Worm (Caenorhabditis elegans) whole organism, L3 larva: Measurements from ENCODE around the gene ham-3.

Experiments used
- R02D3.7 ChIP-seq: fragments of 150-350 bp; optimal IDR thresholded peaks from 2 replicates; lab custom pipeline; 2014; ENCODE audit warnings: missing biosample characterization, missing genetic modification characterization
- ZK546.5 ChIP-seq: sonication (generic microtip); optimal IDR thresholded peaks from 2 replicates; lab custom pipeline; 2017; ENCODE audit warnings: missing biosample characterization, missing genetic modification characterization
- aly-2 ChIP-seq: fragments of 150-350 bp; optimal IDR thresholded peaks from 2 replicates; lab custom pipeline; 2014; ENCODE audit warnings: missing biosample characterization, missing genetic modification characterization
- ama-1 ChIP-seq: fragments of 150-350 bp; optimal IDR thresholded peaks from 2 replicates; lab custom pipeline; 2018
- ceh-16 ChIP-seq: sonication (generic microtip); optimal IDR thresholded peaks from 2 replicates; lab custom pipeline; 2017; ENCODE audit warnings: missing biosample characterization, missing genetic modification characterization
- ceh-28 ChIP-seq: fragments of 150-350 bp; optimal IDR thresholded peaks from 2 replicates; lab custom pipeline; 2014; ENCODE audit warnings: missing biosample characterization, missing genetic modification reagents, missing genetic modification characterization
- ceh-82 ChIP-seq: fragments of 150-350 bp; optimal IDR thresholded peaks from 2 replicates; lab custom pipeline; 2014; ENCODE audit warnings: missing biosample characterization, missing genetic modification characterization
- egl-27 ChIP-seq: sonication (generic microtip); optimal IDR thresholded peaks from 4 replicates; lab custom pipeline; 2017; ENCODE audit warnings: missing biosample characterization, missing genetic modification reagents, missing genetic modification characterization
- egl-5 ChIP-seq: fragments of 150-350 bp; optimal IDR thresholded peaks from 2 replicates; lab custom pipeline; 2017; ENCODE audit warnings: missing biosample characterization, missing genetic modification reagents, missing genetic modification characterization, inconsistent platforms
- elt-2 ChIP-seq: sonication (generic microtip); optimal IDR thresholded peaks from 2 replicates; lab custom pipeline; 2016; ENCODE audit warnings: missing genetic modification reagents, mild to moderate bottlenecking, missing genetic modification characterization, missing compliant biosample characterization
- elt-3 ChIP-seq, 3 experiments: fragments of 150-350 bp in 1 of 3; sonication (generic microtip) in 2 of 3; optimal IDR thresholded peaks; 2 replicates in 2 of 3; 4 replicates in 1 of 3; lab custom pipeline; 2014 to 2017; ENCODE audit warnings: missing biosample characterization in 3 of 3, missing genetic modification characterization in 3 of 3
- fkh-10 ChIP-seq: sonication (generic microtip); optimal IDR thresholded peaks from 2 replicates; lab custom pipeline; 2017; ENCODE audit warnings: missing biosample characterization, missing genetic modification reagents, missing genetic modification characterization
- fkh-2 ChIP-seq: fragments of 150-350 bp; optimal IDR thresholded peaks from 2 replicates; lab custom pipeline; 2014; ENCODE audit warnings: missing biosample characterization, missing genetic modification reagents, missing genetic modification characterization
- fos-1 ChIP-seq: fragments of 150-350 bp; optimal IDR thresholded peaks from 2 replicates; lab custom pipeline; 2014; ENCODE audit warnings: missing biosample characterization, missing genetic modification characterization
- hmg-11 ChIP-seq: sonication (generic microtip); optimal IDR thresholded peaks from 2 replicates; lab custom pipeline; 2016; ENCODE audit warnings: missing genetic modification characterization, missing compliant biosample characterization
- jun-1 ChIP-seq: fragments of 150-350 bp; optimal IDR thresholded peaks from 2 replicates; lab custom pipeline; 2014; ENCODE audit warnings: missing biosample characterization, missing genetic modification reagents, missing genetic modification characterization
- lin-39 ChIP-seq: fragments of 150-350 bp; optimal IDR thresholded peaks from 2 replicates; lab custom pipeline; 2018; ENCODE audit warnings: missing biosample characterization, missing genetic modification reagents, missing genetic modification characterization
- mml-1 ChIP-seq: fragments of 150-350 bp; sonication (generic microtip); optimal IDR thresholded peaks from 3 replicates; lab custom pipeline; 2014; ENCODE audit warnings: missing biosample characterization, missing genetic modification characterization
- nfya-1 ChIP-seq: sonication (generic microtip); optimal IDR thresholded peaks from 2 replicates; lab custom pipeline; 2017; ENCODE audit warnings: missing genetic modification characterization, mild to moderate bottlenecking, missing compliant biosample characterization, antibody characterized with exemption, moderate library complexity; ENCODE audit not compliant: insufficient read depth
- nhr-11 ChIP-seq: fragments of 150-350 bp; optimal IDR thresholded peaks from 2 replicates; lab custom pipeline; 2014; ENCODE audit warnings: missing biosample characterization, missing genetic modification characterization
- nhr-23 ChIP-seq: fragments of 150-350 bp; optimal IDR thresholded peaks from 2 replicates; lab custom pipeline; 2014; ENCODE audit warnings: missing biosample characterization, missing genetic modification reagents, missing genetic modification characterization
- nhr-237 ChIP-seq: fragments of 150-350 bp; optimal IDR thresholded peaks from 2 replicates; lab custom pipeline; 2014; ENCODE audit warnings: missing biosample characterization, missing genetic modification characterization
- nhr-28 ChIP-seq: fragments of 150-350 bp; optimal IDR thresholded peaks from 2 replicates; lab custom pipeline; 2014; ENCODE audit warnings: missing biosample characterization, missing genetic modification characterization
- nhr-43 ChIP-seq: sonication (generic microtip); optimal IDR thresholded peaks from 2 replicates; lab custom pipeline; 2016; ENCODE audit warnings: mild to moderate bottlenecking, missing genetic modification characterization, missing compliant biosample characterization; ENCODE audit not compliant: poor library complexity, severe bottlenecking
- nhr-67 ChIP-seq: fragments of 150-350 bp; optimal IDR thresholded peaks from 2 replicates; lab custom pipeline; 2014; ENCODE audit warnings: missing biosample characterization, missing genetic modification characterization
- nhr-76 ChIP-seq: fragments of 150-350 bp; sonication (generic microtip); optimal IDR thresholded peaks from 5 replicates; lab custom pipeline; 2014; ENCODE audit warnings: missing biosample characterization, missing genetic modification characterization
- nhr-77 ChIP-seq: fragments of 150-350 bp; optimal IDR thresholded peaks from 2 replicates; lab custom pipeline; 2014; ENCODE audit warnings: missing biosample characterization, missing genetic modification characterization
- pqm-1 ChIP-seq: fragments of 150-350 bp; optimal IDR thresholded peaks from 2 replicates; lab custom pipeline; 2017; ENCODE audit warnings: missing biosample characterization, missing genetic modification characterization, inconsistent platforms
- sea-2 ChIP-seq: fragments of 150-350 bp; sonication (generic microtip); optimal IDR thresholded peaks from 4 replicates; lab custom pipeline; 2014; ENCODE audit warnings: missing biosample characterization, missing genetic modification reagents, missing genetic modification characterization
- snpc-4 ChIP-seq: fragments of 150-350 bp; optimal IDR thresholded peaks from 2 replicates; lab custom pipeline; 2014; ENCODE audit warnings: missing biosample characterization, missing genetic modification characterization
- tbx-2 ChIP-seq: sonication (generic microtip); optimal IDR thresholded peaks from 2 replicates; lab custom pipeline; 2016; ENCODE audit warnings: mild to moderate bottlenecking, missing genetic modification characterization, missing compliant biosample characterization
- unc-39 ChIP-seq: sonication (generic microtip); optimal IDR thresholded peaks from 4 replicates; lab custom pipeline; 2017; ENCODE audit warnings: missing biosample characterization, missing genetic modification characterization
- unc-62 ChIP-seq: fragments of 150-350 bp; sonication (generic microtip); optimal IDR thresholded peaks from 4 replicates; lab custom pipeline; 2014; ENCODE audit warnings: missing biosample characterization, missing genetic modification reagents, missing genetic modification characterization
- zag-1 ChIP-seq: fragments of 150-350 bp; optimal IDR thresholded peaks from 2 replicates; lab custom pipeline; 2014; ENCODE audit warnings: missing biosample characterization, missing genetic modification characterization
- ztf-11 ChIP-seq: fragments of 150-350 bp; optimal IDR thresholded peaks from 2 replicates; lab custom pipeline; 2014; ENCODE audit warnings: missing biosample characterization, missing genetic modification characterization
- ztf-4 ChIP-seq: fragments of 150-350 bp; optimal IDR thresholded peaks from 2 replicates; lab custom pipeline; 2014; ENCODE audit warnings: missing biosample characterization, missing genetic modification characterization

Gene ham-3

ce11 chrIII:10140732-10141131 lies 20.2 kb downstream of the ham-3 start, which contains the start of gene K08E5.6:
Gene K08E5.6, plus strand, starts transcription at chrIII:10141032.
- TF ChIP-seq nhr-76 (tag; lab: Kevin White, UChicago) = no peak
- no peak for TF ChIP-seq zag-1
- no peak for TF ChIP-seq nhr-11 (tag; lab: Kevin White, UChicago)
- TF ChIP-seq ztf-11 = no peak
- no peak for TF ChIP-seq ceh-16 (tag; lab: Kevin White, UChicago)
- no peak for TF ChIP-seq lin-39 (tag; lab: Kevin White, UChicago)
- no peak for TF ChIP-seq nhr-77
- no peak for TF ChIP-seq R02D3.7 (tag; lab: Kevin White, UChicago)
- TF ChIP-seq aly-2 (tag; lab: Kevin White, UChicago) = no peak
- TF ChIP-seq nhr-43 (tag; lab: Kevin White, UChicago) = no peak
- TF ChIP-seq nfya-1 (tag; lab: Kevin White, UChicago) = no peak
- TF ChIP-seq nhr-237 (tag; lab: Kevin White, UChicago) = no peak
- no peak for TF ChIP-seq nhr-28
- no peak for TF ChIP-seq tbx-2
- TF ChIP-seq ama-1 = no peak
- TF ChIP-seq nhr-23 = no peak
- TF ChIP-seq unc-39 (tag; lab: Kevin White, UChicago) = no peak

ce11 chrIII:10146701-10147100 lies 26.1 kb downstream of the ham-3 start, which contains the start of gene K08E5.1:
Gene K08E5.1, minus strand, starts transcription at chrIII:10146801.
- TF ChIP-seq egl-5 = no peak
- TF ChIP-seq unc-62 (GFP tag; lab: Kevin White, UChicago) = no peak

- no peak for TF ChIP-seq fos-1 (tag; lab: Kevin White, UChicago)
- TF ChIP-seq egl-5 = no peak
- TF ChIP-seq ztf-4 (tag; lab: Kevin White, UChicago) = no peak
- no peak for TF ChIP-seq mml-1 (tag; lab: Kevin White, UChicago)
- TF ChIP-seq fkh-10 (GFP tag; lab: Kevin White, UChicago) = no peak
- TF ChIP-seq nhr-76 (tag; lab: Kevin White, UChicago) = no peak
- TF ChIP-seq nhr-23 = no peak
- TF ChIP-seq ceh-82 (tag; lab: Kevin White, UChicago) = no peak
- TF ChIP-seq aly-2 (tag; lab: Kevin White, UChicago) = no peak
- no peak for TF ChIP-seq jun-1 (tag; lab: Kevin White, UChicago)
Observed at ce11 chrIII:10149910-10150309, 29.3 kb downstream of the ham-3 start.

- TF ChIP-seq snpc-4 (tag; lab: Kevin White, UChicago) (no peak), ama-1 (no peak), R02D3.7 (tag; lab: Kevin White, UChicago) (no peak), nhr-237 (tag; lab: Kevin White, UChicago) (no peak), nhr-67 (tag; lab: Kevin White, UChicago) (no peak), sea-2 (no peak)
Observed at ce11 chrIII:10150710-10151109, 30.1 kb downstream of the ham-3 start.

ce11 chrIII:10151719-10152118 lies 31.1 kb downstream of the ham-3 start:
- TF ChIP-seq jun-1 (tag; lab: Kevin White, UChicago) (no peak), fkh-10 (GFP tag; lab: Kevin White, UChicago) (no peak), lin-39 (tag; lab: Kevin White, UChicago) (peak; percentile 74), fkh-2 (tag; lab: Kevin White, UChicago) (no peak), nfya-1 (tag; lab: Kevin White, UChicago) (peak; percentile 55), pqm-1 (tag; lab: Kevin White, UChicago) (no peak), hmg-11 (tag; lab: Kevin White, UChicago) (peak; percentile 31), sea-2 (no peak), nhr-28 (no peak), nhr-77 (no peak), ama-1 (peak; percentile 28), egl-5 (no peak), snpc-4 (tag; lab: Kevin White, UChicago) (no peak), unc-62 (GFP tag; lab: Kevin White, UChicago) (no peak)

ce11 chrIII:10152495-10152894 lies 31.9 kb downstream of the ham-3 start, which contains the start of gene nac-3:
Gene nac-3, plus strand, starts transcription at chrIII:10152795.
- no peak for TF ChIP-seq egl-27 (tag; lab: Kevin White, UChicago)
- TF ChIP-seq ZK546.5 = no peak
- TF ChIP-seq ceh-16 (tag; lab: Kevin White, UChicago) = no peak
- TF ChIP-seq ceh-28 = no peak
- TF ChIP-seq nhr-77 = no peak
- no peak for TF ChIP-seq snpc-4 (tag; lab: Kevin White, UChicago)
- TF ChIP-seq fkh-10 (GFP tag; lab: Kevin White, UChicago) = no peak
- no peak for TF ChIP-seq fos-1 (tag; lab: Kevin White, UChicago)
- TF ChIP-seq elt-2 (tag; lab: Kevin White, UChicago) = no peak
- no peak for TF ChIP-seq elt-3 (tag; optimal IDR thresholded peaks at IDR 0.05; lab: Kevin White, UChicago)
- TF ChIP-seq tbx-2 = no peak
- TF ChIP-seq ztf-11 = no peak
- TF ChIP-seq pqm-1 (tag; lab: Kevin White, UChicago) = no peak
- no peak for TF ChIP-seq nhr-43 (tag; lab: Kevin White, UChicago)
- no peak for TF ChIP-seq ceh-82 (tag; lab: Kevin White, UChicago)
- no peak for TF ChIP-seq egl-5
- TF ChIP-seq nhr-23 = no peak
